Worm (Caenorhabditis elegans) whole organism, late embryonic: ENCODE data around the gene irld-12.

ENCODE experiments used
- ceh-31 ChIP-seq: sonication (generic microtip); optimal IDR thresholded peaks from 2 replicates; lab custom pipeline; 2016; ENCODE audit warnings: missing genetic modification characterization, missing compliant biosample characterization
- elt-2 ChIP-seq: sonication (generic microtip); optimal IDR thresholded peaks from 2 replicates; lab custom pipeline; 2016; ENCODE audit warnings: missing genetic modification reagents, missing genetic modification characterization, missing compliant biosample characterization
- hlh-30 ChIP-seq: sonication (generic microtip); optimal IDR thresholded peaks from 2 replicates; lab custom pipeline; 2017; ENCODE audit warnings: antibody characterized with exemption, missing genetic modification characterization, missing compliant biosample characterization; ENCODE audit not compliant: insufficient read depth
- nhr-11 ChIP-seq: fragments of 150-350 bp; optimal IDR thresholded peaks from 2 replicates; lab custom pipeline; 2014; ENCODE audit warnings: missing biosample characterization, missing genetic modification characterization
- pat-9 ChIP-seq: fragments of 200-800 bp; sonication (Bioruptor generic); optimal IDR thresholded peaks from 2 replicates; lab custom pipeline; 2018; ENCODE audit warnings: mild to moderate bottlenecking, missing genetic modification characterization, moderate library complexity, missing compliant biosample characterization
- pax-1 ChIP-seq: fragments of 150-350 bp; optimal IDR thresholded peaks from 2 replicates; lab custom pipeline; 2014; ENCODE audit warnings: missing biosample characterization, missing genetic modification characterization
- pqm-1 ChIP-seq: sonication (generic microtip); optimal IDR thresholded peaks from 2 replicates; lab custom pipeline; 2016; ENCODE audit warnings: missing genetic modification characterization, missing compliant biosample characterization
- unc-3 ChIP-seq, 2 experiments: fragments of 200-800 bp in 1 of 2; sonication (Bioruptor generic) in 1 of 2; sonication (generic microtip) in 1 of 2; conservative IDR thresholded peaks in 1 of 2; optimal IDR thresholded peaks in 1 of 2; 2 replicates each; pipeline versions ENCODE4 v1.3.6 to Lab custom; 2016 to 2022; ENCODE audit warnings: missing compliant biosample characterization in 2 of 2, missing genetic modification characterization in 2 of 2, missing genetic modification reagents in 1 of 2

ce11 chrV:2993816-2994215 lies 27.4 kb downstream of the irld-12 start, which contains the start of gene srw-115:
- TF ChIP-seq unc-3 (GFP tag; conservative IDR thresholded peaks at IDR 0.05; lab: Robert Waterston, UW) (no peak), unc-3 (tag; optimal IDR thresholded peaks at IDR 0.05; lab: Kevin White, UChicago) (no peak), hlh-30 (no peak), elt-2 (tag; lab: Kevin White, UChicago) (no peak), nhr-11 (tag; lab: Kevin White, UChicago) (no peak), pqm-1 (no peak), pat-9 (tag; lab: Kevin White, UChicago) (no peak), pax-1 (no peak), ceh-31 (no peak)
